Fruit fly (Drosophila melanogaster): Measurements from ENCODE around the gene CG5958.
A peak's percentile ranks its signal among the peaks of the same experiment; 100 is the strongest.

Gene CG5958

dm6 chr2L:7420305-7421287 is 12.7 kb downstream of the CG5958 start:
- TF ChIP-seq kay (GFP tag; ENCODE audit: borderline replicate concordance) (no peak), cnc (optimal IDR thresholded peaks at IDR 0.05) (no peak), CG12768 (GFP tag; optimal IDR thresholded peaks at IDR 0.05) (no peak), CG14711 (tag; optimal IDR thresholded peaks at IDR 0.05) (no peak), Mnt (GFP tag; optimal IDR thresholded peaks at IDR 0.05) (no peak), CG33017 (tag; optimal IDR thresholded peaks at IDR 0.05) (peak; percentile 48), Clk (GFP tag; optimal IDR thresholded peaks at IDR 0.05) (no peak)

- TF ChIP-seq Hr96 (GFP tag; optimal IDR thresholded peaks at IDR 0.05) (no peak), CG7045 (GFP tag; optimal IDR thresholded peaks at IDR 0.05) (no peak), CG11617 (GFP tag; optimal IDR thresholded peaks at IDR 0.05) (no peak), tj (GFP tag; optimal IDR thresholded peaks at IDR 0.05) (peak; percentile 78), toe (GFP tag; optimal IDR thresholded peaks at IDR 0.05) (no peak), CG1620 (GFP tag; optimal IDR thresholded peaks at IDR 0.05) (no peak), kay (GFP tag; ENCODE audit: borderline replicate concordance) (no peak), Mnt (GFP tag; optimal IDR thresholded peaks at IDR 0.05) (no peak), Clk (GFP tag; optimal IDR thresholded peaks at IDR 0.05) (no peak)
Observed at dm6 chr2L:7419408-7420304, 13.7 kb downstream of the CG5958 start.

dm6 chr2L:7418148-7418988 is 14.9 kb downstream of the CG5958 start:
- TF ChIP-seq CG7045 (GFP tag; optimal IDR thresholded peaks at IDR 0.05) = no peak
- peak; percentile 28 for TF ChIP-seq pad (GFP tag; optimal IDR thresholded peaks at IDR 0.05)
- no peak for TF ChIP-seq cnc (optimal IDR thresholded peaks at IDR 0.05)
- TF ChIP-seq CG7101 (tag; optimal IDR thresholded peaks at IDR 0.05) = no peak
- no peak for TF ChIP-seq Clk (GFP tag; optimal IDR thresholded peaks at IDR 0.05)
- no peak for TF ChIP-seq ovo (GFP tag; optimal IDR thresholded peaks at IDR 0.05)
- no peak for TF ChIP-seq Hr96 (GFP tag; optimal IDR thresholded peaks at IDR 0.05)
- peak; percentile 93 for TF ChIP-seq kay (GFP tag; ENCODE audit: borderline replicate concordance)
- peak; percentile 55 for TF ChIP-seq Mnt (GFP tag; optimal IDR thresholded peaks at IDR 0.05)
- peak; percentile 12 for TF ChIP-seq bab1 (GFP tag; optimal IDR thresholded peaks at IDR 0.05)
- TF ChIP-seq CG5204 (GFP tag; optimal IDR thresholded peaks at IDR 0.05) = no peak
- TF ChIP-seq CG12768 (GFP tag; optimal IDR thresholded peaks at IDR 0.05) = no peak
- peak; percentile 15 for TF ChIP-seq cic (GFP tag; optimal IDR thresholded peaks at IDR 0.05)
- peak; percentile 80 for TF ChIP-seq tj (GFP tag; optimal IDR thresholded peaks at IDR 0.05)
- no peak for TF ChIP-seq CG14711 (tag; optimal IDR thresholded peaks at IDR 0.05)
- TF ChIP-seq CG1620 (GFP tag; optimal IDR thresholded peaks at IDR 0.05) = no peak

dm6 chr2L:7411947-7412621 is 21.2 kb downstream of the CG5958 start, which contains the start of gene chm:
chm (plus strand) TSS chr2L:7412417.
- peak; percentile 24 for TF ChIP-seq CG7101 (tag; optimal IDR thresholded peaks at IDR 0.05)
- no peak for TF ChIP-seq tj (GFP tag; optimal IDR thresholded peaks at IDR 0.05)
- peak; percentile 4 for TF ChIP-seq Hr96 (GFP tag; optimal IDR thresholded peaks at IDR 0.05)
- no peak for TF ChIP-seq Clk (GFP tag; optimal IDR thresholded peaks at IDR 0.05)
- peak; percentile 38 for TF ChIP-seq CG1620 (GFP tag; optimal IDR thresholded peaks at IDR 0.05)
- peak; percentile 57 for TF ChIP-seq bab1 (GFP tag; optimal IDR thresholded peaks at IDR 0.05)
- peak; percentile 15 for TF ChIP-seq CG7045 (GFP tag; optimal IDR thresholded peaks at IDR 0.05)
- TF ChIP-seq CG33017 (tag; optimal IDR thresholded peaks at IDR 0.05) = peak; percentile 2

dm6 chr2L:7410609-7411008 is 22.7 kb downstream of the CG5958 start, which contains the start of gene CG15818:
CG15818 (plus strand) TSS chr2L:7410909.
- TF ChIP-seq CG7101 (tag; optimal IDR thresholded peaks at IDR 0.05) (no peak), CG33017 (tag; optimal IDR thresholded peaks at IDR 0.05) (no peak), cic (GFP tag; optimal IDR thresholded peaks at IDR 0.05) (no peak), bab1 (GFP tag; optimal IDR thresholded peaks at IDR 0.05) (no peak), cnc (optimal IDR thresholded peaks at IDR 0.05) (no peak), CG1620 (GFP tag; optimal IDR thresholded peaks at IDR 0.05) (no peak), Crg-1 (GFP tag; optimal IDR thresholded peaks at IDR 0.05) (no peak), ovo (GFP tag; optimal IDR thresholded peaks at IDR 0.05) (no peak), CG7045 (GFP tag; optimal IDR thresholded peaks at IDR 0.05) (no peak), CG12768 (GFP tag; optimal IDR thresholded peaks at IDR 0.05) (no peak)
